Worm (Caenorhabditis elegans) whole organism, L1 larva: ENCODE measurements around the gene srz-101.

Experiments
- C04F5.9 ChIP-seq: sonication (generic microtip); optimal IDR thresholded peaks from 2 replicates; lab custom pipeline; 2016; ENCODE audit warnings: missing genetic modification characterization, missing compliant biosample characterization
- F16B12.6 ChIP-seq: fragments of 150-350 bp; optimal IDR thresholded peaks from 2 replicates; lab custom pipeline; 2014; ENCODE audit warnings: missing biosample characterization, missing genetic modification characterization
- Y116A8C.19 ChIP-seq: sonication (generic microtip); optimal IDR thresholded peaks from 2 replicates; lab custom pipeline; 2016; ENCODE audit warnings: missing compliant biosample characterization, missing genetic modification characterization, borderline replicate concordance
- aha-1 ChIP-seq: fragments of 150-350 bp; optimal IDR thresholded peaks from 2 replicates; lab custom pipeline; 2014; ENCODE audit warnings: missing biosample characterization, missing genetic modification characterization
- alr-1 ChIP-seq: fragments of 200-800 bp; sonication (Bioruptor generic); optimal IDR thresholded peaks from 2 replicates; lab custom pipeline; 2018; ENCODE audit warnings: borderline replicate concordance, mild to moderate bottlenecking, missing genetic modification characterization, missing compliant biosample characterization
- ama-1 ChIP-seq: fragments of 150-350 bp; optimal IDR thresholded peaks from 2 replicates; lab custom pipeline; 2014
- ceh-8 ChIP-seq: fragments of 200-800 bp; sonication (Bioruptor generic); optimal IDR thresholded peaks from 2 replicates; lab custom pipeline; 2018; ENCODE audit warnings: mild to moderate bottlenecking, missing genetic modification characterization, moderate library complexity, missing compliant biosample characterization
- ceh-82 ChIP-seq, 3 experiments: fragments of 150-350 bp in 1 of 3; sonication (generic microtip) in 2 of 3; optimal IDR thresholded peaks; 2 replicates each; lab custom pipeline; 2014 to 2017; ENCODE audit warnings: missing biosample characterization in 3 of 3, missing genetic modification characterization in 3 of 3
- efl-1 ChIP-seq, 4 experiments: fragments of 150-350 bp; optimal IDR thresholded peaks in 3 of 4; peaks in 1 of 4; 1 replicate in 1 of 4; 2 replicates in 3 of 4; lab custom pipeline; 2014; ENCODE audit warnings: missing biosample characterization in 2 of 4, missing genetic modification characterization in 2 of 4, missing genetic modification reagents in 2 of 4
- egl-13 ChIP-seq: sonication (generic microtip); optimal IDR thresholded peaks from 2 replicates; lab custom pipeline; 2016; ENCODE audit warnings: missing genotype, missing genetic modification reagents, missing genetic modification characterization, missing compliant biosample characterization
- elt-3 ChIP-seq, 6 experiments: fragments of 150-350 bp in 1 of 6; sonication (generic microtip); optimal IDR thresholded peaks; 2 replicates each; lab custom pipeline; 2017 to 2018; ENCODE audit warnings: missing biosample characterization in 6 of 6, missing genetic modification characterization in 6 of 6, inconsistent platforms in 1 of 6
- ets-5 ChIP-seq: fragments of 200-800 bp; sonication (Bioruptor generic); IDR thresholded peaks from 2 replicates; pipeline ENCODE4 v1.3.6; 2022; ENCODE audit warnings: missing genetic modification characterization, missing compliant biosample characterization
- fkh-10 ChIP-seq: sonication (generic microtip); optimal IDR thresholded peaks from 2 replicates; lab custom pipeline; 2017; ENCODE audit warnings: missing biosample characterization, missing genetic modification reagents, missing genetic modification characterization
- fkh-4 ChIP-seq: sonication (generic microtip); optimal IDR thresholded peaks from 2 replicates; lab custom pipeline; 2016; ENCODE audit warnings: missing compliant biosample characterization, missing genetic modification characterization, borderline replicate concordance
- fkh-8 ChIP-seq: sonication (generic microtip); optimal IDR thresholded peaks from 2 replicates; lab custom pipeline; 2016; ENCODE audit warnings: mild to moderate bottlenecking, missing genetic modification characterization, missing compliant biosample characterization
- hlh-17 ChIP-seq: fragments of 200-800 bp; sonication (Bioruptor generic); optimal IDR thresholded peaks from 2 replicates; lab custom pipeline; 2018; ENCODE audit warnings: missing genetic modification characterization, mild to moderate bottlenecking, missing compliant biosample characterization, moderate library complexity, borderline replicate concordance
- hpl-2 ChIP-seq: fragments of 150-350 bp; optimal IDR thresholded peaks from 2 replicates; lab custom pipeline; 2014; ENCODE audit warnings: missing biosample characterization, missing genetic modification reagents, missing genetic modification characterization
- isw-1 ChIP-seq: fragments of 200-800 bp; sonication (Bioruptor generic); IDR thresholded peaks from 2 replicates; pipeline ENCODE4 v1.3.6; 2022; ENCODE audit warnings: missing genetic modification characterization, missing compliant biosample characterization
- lin-13 ChIP-seq: fragments of 150-350 bp; optimal IDR thresholded peaks from 2 replicates; lab custom pipeline; 2014; ENCODE audit warnings: missing biosample characterization, missing genetic modification reagents, missing genetic modification characterization
- lin-15B ChIP-seq: fragments of 150-350 bp; sonication (generic microtip); optimal IDR thresholded peaks from 3 replicates; lab custom pipeline; 2014; ENCODE audit warnings: missing biosample characterization, missing genetic modification characterization
- lsy-2 ChIP-seq, 2 experiments: fragments of 150-350 bp; optimal IDR thresholded peaks; 2 replicates each; lab custom pipeline; 2014; ENCODE audit warnings: missing biosample characterization in 2 of 2, missing genetic modification characterization in 2 of 2
- mdl-1 ChIP-seq, 2 experiments: fragments of 150-350 bp; optimal IDR thresholded peaks; 2 replicates each; lab custom pipeline; 2014 to 2017; ENCODE audit warnings: missing biosample characterization in 2 of 2, missing genetic modification characterization in 2 of 2, inconsistent platforms in 1 of 2
- nhr-11 ChIP-seq: fragments of 150-350 bp; optimal IDR thresholded peaks from 2 replicates; lab custom pipeline; 2014; ENCODE audit warnings: missing biosample characterization, missing genetic modification characterization
- nhr-12 ChIP-seq: sonication (generic microtip); optimal IDR thresholded peaks from 2 replicates; lab custom pipeline; 2017; ENCODE audit warnings: missing biosample characterization, missing genetic modification characterization
- nhr-19 ChIP-seq: fragments of 200-800 bp; sonication (Bioruptor generic); conservative IDR thresholded peaks from 2 replicates; pipeline ENCODE4 v1.3.6; 2022; ENCODE audit warnings: missing genetic modification characterization, missing compliant biosample characterization
- nhr-84 ChIP-seq: sonication (generic microtip); optimal IDR thresholded peaks from 2 replicates; lab custom pipeline; 2017; ENCODE audit warnings: missing biosample characterization, missing genetic modification characterization
- nhr-85 ChIP-seq: sonication (generic microtip); peaks from one replicate; lab custom pipeline; 2016; ENCODE audit warnings: missing genetic modification characterization, inconsistent platforms, missing compliant biosample characterization
- snu-23 ChIP-seq: sonication (generic microtip); optimal IDR thresholded peaks from 2 replicates; lab custom pipeline; 2016; ENCODE audit warnings: missing genetic modification characterization, missing compliant biosample characterization
- sox-4 ChIP-seq: sonication (generic microtip); optimal IDR thresholded peaks from 2 replicates; lab custom pipeline; 2016; ENCODE audit warnings: missing genetic modification characterization, missing compliant biosample characterization
- swsn-7 ChIP-seq: sonication (generic microtip); optimal IDR thresholded peaks from 2 replicates; lab custom pipeline; 2016; ENCODE audit warnings: missing genetic modification characterization, missing compliant biosample characterization
- tbx-2 ChIP-seq: sonication (generic microtip); optimal IDR thresholded peaks from 2 replicates; lab custom pipeline; 2016; ENCODE audit warnings: missing genetic modification characterization, missing compliant biosample characterization
- tlp-1 ChIP-seq: fragments of 150-350 bp; optimal IDR thresholded peaks from 2 replicates; lab custom pipeline; 2014; ENCODE audit warnings: missing biosample characterization, missing genetic modification characterization
- unc-130 ChIP-seq: fragments of 150-350 bp; optimal IDR thresholded peaks from 2 replicates; lab custom pipeline; 2017; ENCODE audit warnings: missing biosample characterization, missing genetic modification characterization, inconsistent platforms
- unc-62 ChIP-seq: fragments of 150-350 bp; optimal IDR thresholded peaks from 2 replicates; lab custom pipeline; 2014; ENCODE audit warnings: missing biosample characterization, missing genetic modification reagents, missing genetic modification characterization
- zag-1 ChIP-seq: fragments of 150-350 bp; optimal IDR thresholded peaks from 2 replicates; lab custom pipeline; 2014; ENCODE audit warnings: missing biosample characterization, missing genetic modification characterization
- zip-4 ChIP-seq: fragments of 200-800 bp; sonication (Bioruptor generic); optimal IDR thresholded peaks from 2 replicates; lab custom pipeline; 2018; ENCODE audit warnings: mild to moderate bottlenecking, missing genetic modification characterization, moderate library complexity, missing compliant biosample characterization
- ztf-11 ChIP-seq, 2 experiments: sonication (generic microtip); optimal IDR thresholded peaks; 2 replicates each; lab custom pipeline; 2016 to 2017; ENCODE audit warnings: missing genetic modification characterization in 2 of 2, missing biosample characterization in 1 of 2, missing compliant biosample characterization in 1 of 2
- ztf-4 ChIP-seq: fragments of 150-350 bp; optimal IDR thresholded peaks from 2 replicates; lab custom pipeline; 2014; ENCODE audit warnings: missing biosample characterization, missing genetic modification characterization

The srz-101 gene

ce11 chrV:16694538-16694937 is at the start of gene srz-101:
Gene srz-101 (plus strand): TSS chrV:16694838.
- TF ChIP-seq ztf-11 (tag; optimal IDR thresholded peaks at IDR 0.05; lab: Kevin White, UChicago) (no peak), mdl-1 (tag; optimal IDR thresholded peaks at IDR 0.05; lab: Kevin White, UChicago) (no peak), zag-1 (tag; lab: Kevin White, UChicago) (no peak), ztf-4 (tag; lab: Kevin White, UChicago) (no peak), ceh-8 (GFP tag; lab: Kevin White, UChicago) (no peak), lin-15B (no peak), C04F5.9 (no peak), ama-1 (lab: Kevin White, UChicago) (no peak), fkh-10 (GFP tag; lab: Kevin White, UChicago) (no peak), aha-1 (no peak), fkh-8 (no peak), ceh-82 (tag; optimal IDR thresholded peaks at IDR 0.05; lab: Kevin White, UChicago) (no peak), nhr-11 (tag; lab: Kevin White, UChicago) (no peak), swsn-7 (no peak), lin-13 (no peak), tbx-2 (no peak), unc-62 (no peak)

- TF ChIP-seq sox-4 (tag; lab: Kevin White, UChicago): no peak
- no peak for TF ChIP-seq hpl-2 (GFP tag; lab: Kevin White, UChicago)
- no peak for TF ChIP-seq isw-1 (GFP tag; lab: Robert Waterston, UW)
- no peak for TF ChIP-seq lin-15B
- no peak for TF ChIP-seq hlh-17 (GFP tag; lab: Kevin White, UChicago)
- no peak for TF ChIP-seq ceh-8 (GFP tag; lab: Kevin White, UChicago)
- no peak for TF ChIP-seq lsy-2 (tag; optimal IDR thresholded peaks at IDR 0.05; lab: Kevin White, UChicago)
- no peak for TF ChIP-seq tlp-1 (tag; lab: Kevin White, UChicago)
- TF ChIP-seq alr-1 (tag; lab: Kevin White, UChicago): no peak
- TF ChIP-seq elt-3 (tag; optimal IDR thresholded peaks at IDR 0.05; lab: Kevin White, UChicago): no peak
- TF ChIP-seq nhr-11 (tag; lab: Kevin White, UChicago): no peak
- TF ChIP-seq nhr-19 (GFP tag; lab: Robert Waterston, UW): no peak
- TF ChIP-seq F16B12.6 (tag; lab: Kevin White, UChicago): no peak
- no peak for TF ChIP-seq fkh-4
- no peak for TF ChIP-seq nhr-12
- no peak for TF ChIP-seq ztf-4 (tag; lab: Kevin White, UChicago)
These were observed 49.3 kb upstream of the srz-101 start, which contains the start of gene W06G6.17 for ce11 chrV:16645201-16645940. Gene W06G6.17 (minus strand): TSS chrV:16645251.

ce11 chrV:16646372-16646771 is 48.3 kb upstream of the srz-101 start, which contains the start of gene W06G6.9:
Gene W06G6.9 (minus strand): TSS chrV:16646472.
- TF ChIP-seq unc-130 (no peak), ama-1 (lab: Kevin White, UChicago) (no peak), snu-23 (no peak), nhr-84 (no peak), nhr-12 (no peak), lin-15B (no peak), egl-13 (tag; lab: Kevin White, UChicago) (no peak), ets-5 (GFP tag; lab: Robert Waterston, UW) (no peak), Y116A8C.19 (tag; lab: Kevin White, UChicago) (no peak), nhr-85 (tag; lab: Kevin White, UChicago) (no peak)

DNA sequence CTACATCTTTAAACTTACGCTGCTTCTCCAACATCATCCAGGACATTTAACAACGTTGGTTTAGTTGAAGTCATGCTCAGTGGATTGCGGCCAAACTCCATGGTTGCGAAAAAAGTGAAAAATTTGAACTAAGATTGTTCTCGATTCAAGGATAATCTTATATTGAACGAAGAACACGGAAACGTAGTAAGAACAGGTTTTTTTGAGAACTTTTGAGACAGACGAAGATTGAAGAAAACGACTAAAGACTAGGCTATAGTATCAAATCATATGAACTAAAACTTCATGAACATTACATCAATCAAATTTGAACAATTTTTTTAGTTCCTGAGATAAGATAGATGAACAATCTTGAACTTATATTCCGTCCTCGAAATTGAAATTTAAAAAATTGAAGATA is 47.5 kb upstream of the srz-101 start, which contains the start of gene W06G6.10:
TSS of gene W06G6.10 (minus strand) at position 101 of the 400 bp plus-strand sequence.
- TF ChIP-seq efl-1 (optimal IDR thresholded peaks at IDR 0.05; lab: Kevin White, UChicago) (no peak), efl-1 (GFP tag; optimal IDR thresholded peaks at IDR 0.05 in 1 of 2; lab: Kevin White, UChicago) (peak in 1 of 2 experiments; percentile 10), zip-4 (GFP tag; lab: Kevin White, UChicago) (no peak)
